Comparison of ENCODE assay signal across 3 worm cellular contexts in the genomic region with DNA sequence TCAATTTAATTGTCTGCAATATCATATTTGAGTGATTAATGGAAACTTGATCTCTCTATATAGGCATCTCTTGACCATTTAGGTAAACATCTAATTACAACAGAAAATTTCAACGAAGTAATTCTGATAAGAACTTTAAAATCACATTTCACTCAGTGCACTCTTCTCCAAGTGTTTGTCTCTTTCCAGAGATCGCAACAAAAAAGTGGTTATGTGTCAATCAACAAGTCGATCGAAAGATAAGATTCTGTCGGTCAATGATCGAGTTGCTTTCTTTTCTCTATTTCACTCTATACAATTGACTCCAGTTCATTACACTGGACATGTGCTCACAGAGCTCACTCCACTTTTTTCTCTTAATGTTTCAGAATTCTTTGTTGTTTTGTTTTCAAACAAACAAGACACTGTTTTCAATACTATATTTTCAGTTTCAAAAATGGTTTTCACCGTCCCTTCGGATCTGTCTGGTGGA.
TF ChIP-seq lines count a peak whose summit lies in the region.

alh-12 (plus strand) TSS at position 422 of the 472 bp plus-strand sequence.

TF ChIP-seq in whole organism, L1 larva, 84 proteins besides CTCF, POLR2A, EP300 and RAD21 (continued from another document):
- TF ChIP-seq sptf-1 (tag; optimal IDR thresholded peaks at IDR 0.05; lab: Kevin White, UChicago) (no peak), lin-35 (GFP tag; optimal IDR thresholded peaks at IDR 0.05; lab: Kevin White, UChicago) (peak in 1 of 2 experiments; percentile 19), dsc-1 (tag; optimal IDR thresholded peaks at IDR 0.05; lab: Kevin White, UChicago) (no peak)

TF ChIP-seq in whole organism, L2 larva, 48 proteins besides CTCF, POLR2A, EP300 and RAD21 (continued from another document):
- TF ChIP-seq sma-9 (GFP tag; optimal IDR thresholded peaks at IDR 0.05; lab: Kevin White, UChicago) (no peak), sma-9 (tag; optimal IDR thresholded peaks at IDR 0.05; lab: Kevin White, UChicago) (no peak), lin-13 (GFP tag; optimal IDR thresholded peaks at IDR 0.05; lab: Kevin White, UChicago) (no peak), C34F6.9 (tag; optimal IDR thresholded peaks at IDR 0.05; lab: Kevin White, UChicago) (no peak), nhr-12 (tag; optimal IDR thresholded peaks at IDR 0.05; lab: Kevin White, UChicago) (no peak), ZK546.5 (tag; optimal IDR thresholded peaks at IDR 0.05; lab: Kevin White, UChicago) (no peak), zag-1 (tag; optimal IDR thresholded peaks at IDR 0.05; lab: Kevin White, UChicago) (no peak), fos-1 (tag; optimal IDR thresholded peaks at IDR 0.05; lab: Kevin White, UChicago) (peak; percentile 82), aly-2 (tag; optimal IDR thresholded peaks at IDR 0.05; lab: Kevin White, UChicago) (no peak), mab-5 (tag; optimal IDR thresholded peaks at IDR 0.05; lab: Kevin White, UChicago) (no peak), gmeb-1 (tag; optimal IDR thresholded peaks at IDR 0.05; lab: Kevin White, UChicago) (peak; percentile 20), skn-1 (tag; optimal IDR thresholded peaks at IDR 0.05; lab: Kevin White, UChicago) (no peak), ztf-4 (tag; optimal IDR thresholded peaks at IDR 0.05; lab: Kevin White, UChicago) (no peak), nhr-11 (tag; optimal IDR thresholded peaks at IDR 0.05; lab: Kevin White, UChicago) (no peak), snpc-4 (tag; optimal IDR thresholded peaks at IDR 0.05; lab: Kevin White, UChicago) (no peak), unc-62 (GFP tag; optimal IDR thresholded peaks at IDR 0.05; lab: Kevin White, UChicago) (no peak), alr-1 (tag; optimal IDR thresholded peaks at IDR 0.05; lab: Kevin White, UChicago) (no peak), lsy-2 (tag; optimal IDR thresholded peaks at IDR 0.05; lab: Kevin White, UChicago) (peak in 1 of 2 experiments; percentile 2), unc-55 (GFP tag; optimal IDR thresholded peaks at IDR 0.05; lab: Kevin White, UChicago) (no peak), nhr-21 (tag; optimal IDR thresholded peaks at IDR 0.05; lab: Kevin White, UChicago) (no peak), lin-11 (tag; optimal IDR thresholded peaks at IDR 0.05; lab: Kevin White, UChicago) (no peak), nhr-237 (tag; optimal IDR thresholded peaks at IDR 0.05; lab: Kevin White, UChicago) (no peak), nhr-23 (tag; optimal IDR thresholded peaks at IDR 0.05; lab: Kevin White, UChicago) (no peak), sma-3 (GFP tag; optimal IDR thresholded peaks at IDR 0.05; lab: Kevin White, UChicago) (no peak)

TF ChIP-seq in whole organism, L4 larva, 104 proteins besides CTCF, POLR2A, EP300 and RAD21 (continued from another document):
- TF ChIP-seq F37D6.2 (tag; optimal IDR thresholded peaks at IDR 0.05; lab: Kevin White, UChicago): no peak
- TF ChIP-seq ceh-32 (tag; optimal IDR thresholded peaks at IDR 0.05; lab: Kevin White, UChicago; ENCODE audit: poor library complexity): no peak
- no peak for TF ChIP-seq dmd-9 (GFP tag; IDR thresholded peaks at IDR 0.05; lab: Robert Waterston, UW)
- TF ChIP-seq hlh-30 (tag; optimal IDR thresholded peaks at IDR 0.05; lab: Kevin White, UChicago; ENCODE audit: insufficient read depth): peak; percentile 28
- no peak for TF ChIP-seq fos-1 (tag; optimal IDR thresholded peaks at IDR 0.05; lab: Kevin White, UChicago)
- TF ChIP-seq lin-13 (GFP tag; optimal IDR thresholded peaks at IDR 0.05; lab: Kevin White, UChicago): no peak
- no peak for TF ChIP-seq attf-4 (tag; optimal IDR thresholded peaks at IDR 0.05; lab: Kevin White, UChicago)
- TF ChIP-seq hif-1 (tag; optimal IDR thresholded peaks at IDR 0.05; lab: Kevin White, UChicago): no peak
- TF ChIP-seq madf-9 (GFP tag; conservative IDR thresholded peaks at IDR 0.05; lab: Robert Waterston, UW): no peak
- TF ChIP-seq daf-19 (GFP tag; conservative IDR thresholded peaks at IDR 0.05; lab: Robert Waterston, UW): no peak
- TF ChIP-seq dmd-6 (GFP tag; IDR thresholded peaks at IDR 0.05; lab: Robert Waterston, UW): peak; percentile 87
- TF ChIP-seq skn-1 (tag; optimal IDR thresholded peaks at IDR 0.05; lab: Kevin White, UChicago): no peak
- no peak for TF ChIP-seq spr-3 (GFP tag; optimal IDR thresholded peaks at IDR 0.05; lab: Kevin White, UChicago)
- TF ChIP-seq daf-12 (tag; optimal IDR thresholded peaks at IDR 0.05; lab: Kevin White, UChicago): no peak
- TF ChIP-seq pha-4 (GFP tag; IDR thresholded peaks at IDR 0.05; lab: Robert Waterston, UW): no peak
- no peak for TF ChIP-seq pha-4 (tag; optimal IDR thresholded peaks at IDR 0.05; lab: Kevin White, UChicago)
- TF ChIP-seq pqm-1 (tag; optimal IDR thresholded peaks at IDR 0.05; lab: Kevin White, UChicago): peak; percentile 71
- no peak for TF ChIP-seq ctbp-1 (GFP tag; IDR thresholded peaks at IDR 0.05; lab: Robert Waterston, UW)
- TF ChIP-seq ceh-28 (tag; optimal IDR thresholded peaks at IDR 0.05; lab: Kevin White, UChicago): no peak
- TF ChIP-seq daf-16 (GFP tag; optimal IDR thresholded peaks at IDR 0.05; lab: Kevin White, UChicago): no peak
- TF ChIP-seq daf-16 (tag; optimal IDR thresholded peaks at IDR 0.05; lab: Kevin White, UChicago): peak; percentile 94
- TF ChIP-seq nhr-48 (tag; optimal IDR thresholded peaks at IDR 0.05; lab: Kevin White, UChicago): no peak
- TF ChIP-seq nhr-6 (tag; optimal IDR thresholded peaks at IDR 0.05; lab: Kevin White, UChicago): no peak
- TF ChIP-seq ceh-82 (tag; optimal IDR thresholded peaks at IDR 0.05; lab: Kevin White, UChicago): no peak
- no peak for TF ChIP-seq zip-2 (tag; optimal IDR thresholded peaks at IDR 0.05; lab: Kevin White, UChicago)
- TF ChIP-seq nhr-111 (GFP tag; optimal IDR thresholded peaks at IDR 0.05; lab: Kevin White, UChicago): no peak
- peak; percentile 80 for TF ChIP-seq nhr-28 (tag; optimal IDR thresholded peaks at IDR 0.05; lab: Kevin White, UChicago)
- no peak for TF ChIP-seq daf-8 (GFP tag; IDR thresholded peaks at IDR 0.05; lab: Robert Waterston, UW)
- TF ChIP-seq fkh-10 (GFP tag; optimal IDR thresholded peaks at IDR 0.05; lab: Kevin White, UChicago): no peak
- TF ChIP-seq T26A8.4 (GFP tag; IDR thresholded peaks at IDR 0.05; lab: Robert Waterston, UW): no peak
- no peak for TF ChIP-seq ztf-7 (tag; optimal IDR thresholded peaks at IDR 0.05; lab: Kevin White, UChicago)
- no peak for TF ChIP-seq ama-1 (optimal IDR thresholded peaks at IDR 0.05; lab: Kevin White, UChicago)
- TF ChIP-seq T20F7.1 (GFP tag; optimal IDR thresholded peaks at IDR 0.05; lab: Kevin White, UChicago): no peak
- no peak for TF ChIP-seq mdt-29 (GFP tag; IDR thresholded peaks at IDR 0.05; lab: Robert Waterston, UW)
- no peak for TF ChIP-seq php-3 (GFP tag; IDR thresholded peaks at IDR 0.05; lab: Robert Waterston, UW)
- no peak for TF ChIP-seq saeg-2 (GFP tag; IDR thresholded peaks at IDR 0.05; lab: Robert Waterston, UW)
- peak; percentile 69 for TF ChIP-seq dve-1 (tag; optimal IDR thresholded peaks at IDR 0.05; lab: Kevin White, UChicago; ENCODE audit: insufficient read depth)
- TF ChIP-seq Y105C5A.15 (GFP tag; IDR thresholded peaks at IDR 0.05; lab: Robert Waterston, UW): no peak
- TF ChIP-seq tra-1 (GFP tag; IDR thresholded peaks at IDR 0.05; lab: Robert Waterston, UW): peak; percentile 46; the same call in 1 of the 2 replicates
- no peak for TF ChIP-seq madf-5 (GFP tag; IDR thresholded peaks at IDR 0.05; lab: Robert Waterston, UW)
- no peak for TF ChIP-seq lin-38 (GFP tag; IDR thresholded peaks at IDR 0.05; lab: Robert Waterston, UW)
- no peak for TF ChIP-seq nhr-10 (tag; optimal IDR thresholded peaks at IDR 0.05; lab: Kevin White, UChicago)
- TF ChIP-seq dpl-1 (GFP tag; optimal IDR thresholded peaks at IDR 0.05; lab: Kevin White, UChicago): no peak
- no peak for TF ChIP-seq ceh-20 (GFP tag; IDR thresholded peaks at IDR 0.05; lab: Robert Waterston, UW)
- no peak for TF ChIP-seq mdl-1 (tag; optimal IDR thresholded peaks at IDR 0.05; lab: Kevin White, UChicago)
- TF ChIP-seq aly-2 (tag; optimal IDR thresholded peaks at IDR 0.05; lab: Kevin White, UChicago): no peak
- no peak for TF ChIP-seq F26F4.8 (GFP tag; conservative IDR thresholded peaks at IDR 0.05; lab: Robert Waterston, UW)
- no peak for TF ChIP-seq Y5F2A.4 (GFP tag; optimal IDR thresholded peaks at IDR 0.05; lab: Kevin White, UChicago)
- no peak for TF ChIP-seq sdz-12 (GFP tag; optimal IDR thresholded peaks at IDR 0.05; lab: Kevin White, UChicago)
- no peak for TF ChIP-seq Y48G9A.11 (GFP tag; IDR thresholded peaks at IDR 0.05; lab: Robert Waterston, UW)
- TF ChIP-seq zip-11 (GFP tag; IDR thresholded peaks at IDR 0.05; lab: Robert Waterston, UW): no peak
- no peak for TF ChIP-seq arid-1 (GFP tag; conservative IDR thresholded peaks at IDR 0.05; lab: Robert Waterston, UW)
- no peak for TF ChIP-seq egl-27 (tag; optimal IDR thresholded peaks at IDR 0.05; lab: Kevin White, UChicago)
- peak; percentile 50; the same call in 1 of the 2 replicates for TF ChIP-seq lin-1 (GFP tag; IDR thresholded peaks at IDR 0.05; lab: Robert Waterston, UW)
- no peak for TF ChIP-seq F49E8.2 (tag; optimal IDR thresholded peaks at IDR 0.05; lab: Kevin White, UChicago; ENCODE audit: borderline replicate concordance)
- TF ChIP-seq F44E2.7 (GFP tag; IDR thresholded peaks at IDR 0.05; lab: Robert Waterston, UW): no peak
- no peak for TF ChIP-seq nhr-76 (tag; optimal IDR thresholded peaks at IDR 0.05; lab: Kevin White, UChicago)
- TF ChIP-seq set-16 (GFP tag; IDR thresholded peaks at IDR 0.05; lab: Robert Waterston, UW): no peak
- no peak for TF ChIP-seq R02D3.7 (tag; optimal IDR thresholded peaks at IDR 0.05; lab: Kevin White, UChicago)
- TF ChIP-seq spr-1 (tag; optimal IDR thresholded peaks at IDR 0.05; lab: Kevin White, UChicago): no peak
- no peak for TF ChIP-seq lin-15B (tag; optimal IDR thresholded peaks at IDR 0.05; lab: Kevin White, UChicago)
- no peak for TF ChIP-seq ceh-62 (tag; optimal IDR thresholded peaks at IDR 0.05; lab: Kevin White, UChicago)
- TF ChIP-seq vab-7 (GFP tag; IDR thresholded peaks at IDR 0.05; lab: Robert Waterston, UW): no peak
- no peak for TF ChIP-seq lsy-2 (tag; optimal IDR thresholded peaks at IDR 0.05; lab: Kevin White, UChicago)
- TF ChIP-seq F10B5.3 (tag; optimal IDR thresholded peaks at IDR 0.05; lab: Kevin White, UChicago): no peak
- no peak for TF ChIP-seq mxl-2 (GFP tag; conservative IDR thresholded peaks at IDR 0.05; lab: Robert Waterston, UW)
- no peak for TF ChIP-seq ZK546.5 (tag; optimal IDR thresholded peaks at IDR 0.05; lab: Kevin White, UChicago)
- TF ChIP-seq lin-29 (GFP tag; IDR thresholded peaks at IDR 0.05; lab: Robert Waterston, UW): no peak
- peak; percentile 36 for TF ChIP-seq nhr-11 (tag; optimal IDR thresholded peaks at IDR 0.05; lab: Kevin White, UChicago)
- no peak for TF ChIP-seq hmg-1.1 (GFP tag; IDR thresholded peaks at IDR 0.05; lab: Robert Waterston, UW)
- TF ChIP-seq Y75B8A.6 (GFP tag; IDR thresholded peaks at IDR 0.05; lab: Robert Waterston, UW): no peak
- TF ChIP-seq nhr-41 (GFP tag; IDR thresholded peaks at IDR 0.05; lab: Robert Waterston, UW): no peak
- no peak for TF ChIP-seq ztf-11 (tag; optimal IDR thresholded peaks at IDR 0.05; lab: Kevin White, UChicago)
- no peak for TF ChIP-seq rbr-2 (tag; optimal IDR thresholded peaks at IDR 0.05; lab: Kevin White, UChicago)
- TF ChIP-seq nhr-102 (tag; optimal IDR thresholded peaks at IDR 0.05; lab: Kevin White, UChicago): no peak
- TF ChIP-seq aha-1 (tag; lab: Kevin White, UChicago): no peak
- TF ChIP-seq zfp-2 (tag; optimal IDR thresholded peaks at IDR 0.05; lab: Kevin White, UChicago): no peak
- no peak for TF ChIP-seq mep-1 (tag; optimal IDR thresholded peaks at IDR 0.05; lab: Kevin White, UChicago)
- TF ChIP-seq hlh-11 (tag; optimal IDR thresholded peaks at IDR 0.05; lab: Kevin White, UChicago): peak; percentile 77
- TF ChIP-seq gei-8 (GFP tag; optimal IDR thresholded peaks at IDR 0.05; lab: Kevin White, UChicago): no peak
- no peak for TF ChIP-seq ZK337.2 (GFP tag; IDR thresholded peaks at IDR 0.05; lab: Robert Waterston, UW)
- no peak for TF ChIP-seq unc-130 (GFP tag; optimal IDR thresholded peaks at IDR 0.05; lab: Kevin White, UChicago)
- TF ChIP-seq nhr-25 (tag; optimal IDR thresholded peaks at IDR 0.05; lab: Kevin White, UChicago; ENCODE audit: borderline replicate concordance, insufficient read depth): no peak
- TF ChIP-seq snpc-1.2 (GFP tag; IDR thresholded peaks at IDR 0.05; lab: Robert Waterston, UW): no peak
- no peak for TF ChIP-seq snpc-4 (tag; optimal IDR thresholded peaks at IDR 0.05; lab: Kevin White, UChicago)
- TF ChIP-seq zfp-3 (GFP tag; conservative IDR thresholded peaks at IDR 0.05; lab: Robert Waterston, UW): no peak
- no peak for TF ChIP-seq lir-3 (tag; optimal IDR thresholded peaks at IDR 0.05; lab: Kevin White, UChicago)
- no peak for TF ChIP-seq dmd-8 (GFP tag; IDR thresholded peaks at IDR 0.05; lab: Robert Waterston, UW)
- TF ChIP-seq jun-1 (tag; optimal IDR thresholded peaks at IDR 0.05; lab: Kevin White, UChicago): no peak
- TF ChIP-seq ces-1 (GFP tag; optimal IDR thresholded peaks at IDR 0.05; lab: Kevin White, UChicago): no peak
- TF ChIP-seq unc-62 (GFP tag; optimal IDR thresholded peaks at IDR 0.05 in 1 of 2; lab: Kevin White, UChicago): no peak
- no peak for TF ChIP-seq unc-62 (tag; optimal IDR thresholded peaks at IDR 0.05; lab: Kevin White, UChicago)
